Worm (Caenorhabditis elegans) whole organism, L3 larva: Measurements from ENCODE around the gene srh-241.

Source experiments
- ceh-16 ChIP-seq: sonication (generic microtip); optimal IDR thresholded peaks from 2 replicates; lab custom pipeline; 2017; ENCODE audit warnings: missing biosample characterization, missing genetic modification characterization
- daf-12 ChIP-seq: fragments of 150-350 bp; optimal IDR thresholded peaks from 2 replicates; lab custom pipeline; 2014; ENCODE audit warnings: missing biosample characterization, missing genetic modification reagents, missing genetic modification characterization
- fos-1 ChIP-seq: fragments of 150-350 bp; optimal IDR thresholded peaks from 2 replicates; lab custom pipeline; 2014; ENCODE audit warnings: missing biosample characterization, missing genetic modification characterization
- nhr-237 ChIP-seq: fragments of 150-350 bp; optimal IDR thresholded peaks from 2 replicates; lab custom pipeline; 2014; ENCODE audit warnings: missing biosample characterization, missing genetic modification characterization
- snpc-4 ChIP-seq: fragments of 150-350 bp; optimal IDR thresholded peaks from 2 replicates; lab custom pipeline; 2014; ENCODE audit warnings: missing biosample characterization, missing genetic modification characterization
- unc-39 ChIP-seq: sonication (generic microtip); optimal IDR thresholded peaks from 4 replicates; lab custom pipeline; 2017; ENCODE audit warnings: missing biosample characterization, missing genetic modification characterization

ce11 chrV:2855473-2855872 lies 13.9 kb downstream of the srh-241 start, which contains the start of gene srj-57:
- no peak for TF ChIP-seq nhr-237 (tag; lab: Kevin White, UChicago)
- no peak for TF ChIP-seq snpc-4 (tag; lab: Kevin White, UChicago)
- TF ChIP-seq daf-12 (tag; lab: Kevin White, UChicago), result no peak
- no peak for TF ChIP-seq fos-1
- no peak for TF ChIP-seq unc-39 (tag; lab: Kevin White, UChicago)
- no peak for TF ChIP-seq ceh-16 (tag; lab: Kevin White, UChicago)
